Fruit fly (Drosophila melanogaster) ovary, adult (tissue): ENCODE data around the gene Arp8.
"Not testable (repeated sequence)": the region's sequence is repeated elsewhere in the genome, so short reads cannot be mapped to it uniquely, and the experiment has no call there.

Experiments
- CG17801 ChIP-seq: fragments of 200-800 bp; optimal IDR thresholded peaks from 2 replicates; lab custom pipeline; 2019; ENCODE audit warnings: missing biosample characterization, mild to moderate bottlenecking, missing genetic modification characterization, moderate library complexity; ENCODE audit not compliant: partially characterized antibody

Arp8 gene

DNA sequence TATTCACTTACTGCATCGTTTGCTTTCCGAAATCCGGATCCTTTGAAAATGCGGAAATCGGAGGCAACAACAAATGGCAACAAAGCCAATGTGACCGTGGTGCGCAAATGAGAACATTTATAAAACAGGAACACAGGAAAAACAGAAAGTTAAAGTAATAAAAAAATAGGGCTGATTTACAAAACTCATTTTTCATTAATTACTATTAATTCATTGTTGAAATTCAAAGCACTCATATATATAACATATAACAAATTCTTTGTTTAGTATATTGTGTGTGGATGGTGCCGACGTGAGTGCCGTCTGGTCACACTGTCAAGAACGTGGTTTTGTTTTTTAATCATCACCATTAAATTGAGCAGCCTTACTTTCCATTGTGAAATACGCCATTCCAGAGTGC lies at the start of gene Arp8, which contains the start of gene CG6769:
Arp8 (minus strand) TSS at position 90 of the 400 bp plus-strand sequence.
CG6769 (plus strand) TSS at position 292 of the 400 bp plus-strand sequence.
- peak; percentile 54 for TF ChIP-seq CG17801 (GFP tag; lab: Kevin White, UChicago)

DNA sequence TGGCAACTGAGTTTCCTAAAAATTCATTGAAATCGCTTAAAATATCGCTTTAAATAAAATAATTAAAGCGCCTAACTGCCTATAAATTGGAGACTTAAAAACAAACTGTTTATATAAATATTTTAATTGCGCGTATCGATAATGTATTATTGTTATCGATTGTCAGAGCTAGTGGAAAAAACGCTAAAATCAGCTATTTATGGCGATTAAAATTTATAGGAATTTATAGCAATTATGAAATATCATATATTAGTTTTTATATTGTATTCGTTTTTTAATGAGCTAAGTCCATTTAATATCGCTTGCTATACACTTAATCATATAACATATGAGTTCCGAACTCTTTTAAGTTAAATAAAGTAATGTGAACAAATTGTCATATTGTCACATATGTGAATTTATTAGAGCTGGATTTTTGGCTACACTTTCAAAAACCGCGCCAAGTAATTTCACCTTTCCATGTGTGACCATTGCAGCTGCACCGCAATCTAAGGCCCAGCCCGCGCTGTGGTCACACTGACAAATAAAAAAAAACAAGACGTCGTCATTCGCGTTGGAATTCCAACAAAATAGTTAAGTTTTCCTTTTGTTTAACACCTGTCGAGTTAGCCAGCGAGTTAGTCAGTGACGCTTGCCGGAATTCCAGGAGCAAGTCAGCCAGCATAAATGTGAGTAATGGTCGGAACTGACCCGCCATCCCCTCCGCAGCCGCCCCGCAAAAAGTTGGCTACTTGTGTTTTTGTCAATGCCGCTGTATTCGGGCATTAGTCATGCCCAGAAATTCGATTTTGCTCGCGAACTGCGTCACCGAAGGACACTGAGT lies 46.8 kb upstream of the Arp8 start, which contains the start of the genes CG7772 and Vps4:
CG7772 (minus strand) TSS at position 78 of the 823 bp plus-strand sequence.
Vps4 (plus strand) TSS at position 509 of the 823 bp plus-strand sequence.
- peak; percentile 19 for TF ChIP-seq CG17801 (GFP tag; lab: Kevin White, UChicago)

DNA sequence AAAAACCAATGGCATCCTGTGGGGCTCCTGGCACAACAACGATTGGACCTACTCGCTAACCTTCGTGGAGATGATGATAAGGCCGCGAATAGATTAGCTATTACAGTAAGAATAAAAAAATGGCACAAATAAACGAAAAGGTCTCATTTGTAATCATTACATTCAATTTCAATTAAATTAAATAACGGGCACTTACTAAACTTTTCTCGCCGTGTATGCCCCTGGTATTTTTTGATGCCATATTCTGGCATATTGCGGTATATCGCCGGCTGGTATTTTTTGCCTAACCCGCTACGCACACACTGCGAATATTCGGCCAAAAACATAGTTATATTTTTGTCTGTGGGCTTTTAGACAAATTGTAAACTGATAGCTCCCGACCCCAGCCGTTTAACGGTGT lies 38.8 kb upstream of the Arp8 start, which contains the start of gene Gss2:
Gss2 (plus strand) TSS at position 301 of the 400 bp plus-strand sequence.
- TF ChIP-seq CG17801 (GFP tag; lab: Kevin White, UChicago), result not testable (repeated sequence)

DNA sequence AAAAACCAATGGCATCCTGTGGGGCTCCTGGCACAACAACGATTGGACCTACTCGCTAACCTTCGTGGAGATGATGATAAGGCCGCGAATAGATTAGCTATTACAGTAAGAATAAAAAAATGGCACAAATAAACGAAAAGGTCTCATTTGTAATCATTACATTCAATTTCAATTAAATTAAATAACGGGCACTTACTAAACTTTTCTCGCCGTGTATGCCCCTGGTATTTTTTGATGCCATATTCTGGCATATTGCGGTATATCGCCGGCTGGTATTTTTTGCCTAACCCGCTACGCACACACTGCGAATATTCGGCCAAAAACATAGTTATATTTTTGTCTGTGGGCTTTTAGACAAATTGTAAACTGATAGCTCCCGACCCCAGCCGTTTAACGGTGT lies 28.6 kb upstream of the Arp8 start, which contains the start of gene Gss1:
Gss1 (plus strand) TSS at position 301 of the 400 bp plus-strand sequence.
- not testable (repeated sequence) for TF ChIP-seq CG17801 (GFP tag; lab: Kevin White, UChicago)

DNA sequence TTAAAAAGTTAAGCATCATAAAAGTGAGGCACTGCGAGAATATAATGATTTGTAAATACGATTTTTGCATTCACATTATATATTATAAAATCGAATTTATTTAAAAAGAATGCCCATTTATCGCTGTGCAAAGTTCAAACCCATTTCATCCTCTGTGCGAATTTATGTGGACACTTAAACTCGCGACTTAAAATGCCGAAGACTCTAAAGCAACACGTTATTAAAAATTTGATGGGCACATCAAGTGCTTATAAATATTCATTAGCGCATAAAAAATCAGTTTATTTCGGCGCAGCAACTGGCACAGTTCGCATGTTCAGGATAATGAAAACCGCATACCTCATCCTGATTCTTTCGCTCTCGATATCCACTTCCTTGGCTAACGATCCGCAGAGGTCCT lies 27.3 kb upstream of the Arp8 start, which contains the start of gene CG6788:
CG6788 (plus strand) TSS at position 301 of the 400 bp plus-strand sequence.
- no peak for TF ChIP-seq CG17801 (GFP tag; lab: Kevin White, UChicago)

DNA sequence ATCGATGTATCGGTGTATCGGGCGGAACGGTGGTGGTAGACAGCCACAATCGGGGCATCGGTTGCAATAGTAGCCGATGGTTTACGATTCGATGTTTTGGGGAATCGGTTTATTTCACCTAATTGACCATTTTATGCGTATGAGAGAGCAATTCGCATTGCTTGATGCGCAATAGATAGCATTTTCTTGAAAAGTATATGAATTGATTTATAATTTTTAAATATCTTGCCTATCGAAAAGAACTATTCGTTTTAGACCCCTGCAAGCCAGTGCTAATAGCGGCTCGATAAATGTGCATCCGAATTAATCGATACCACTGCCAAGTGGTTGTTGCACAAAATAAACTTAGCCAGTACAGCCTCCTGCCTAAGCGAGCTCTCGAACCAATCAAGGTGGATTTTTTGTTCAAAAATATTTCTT lies 26.6 kb upstream of the Arp8 start, which contains the start of gene mnb:
mnb (minus strand) TSS at position 15 of the 420 bp plus-strand sequence.
- TF ChIP-seq CG17801 (GFP tag; lab: Kevin White, UChicago), result no peak

DNA sequence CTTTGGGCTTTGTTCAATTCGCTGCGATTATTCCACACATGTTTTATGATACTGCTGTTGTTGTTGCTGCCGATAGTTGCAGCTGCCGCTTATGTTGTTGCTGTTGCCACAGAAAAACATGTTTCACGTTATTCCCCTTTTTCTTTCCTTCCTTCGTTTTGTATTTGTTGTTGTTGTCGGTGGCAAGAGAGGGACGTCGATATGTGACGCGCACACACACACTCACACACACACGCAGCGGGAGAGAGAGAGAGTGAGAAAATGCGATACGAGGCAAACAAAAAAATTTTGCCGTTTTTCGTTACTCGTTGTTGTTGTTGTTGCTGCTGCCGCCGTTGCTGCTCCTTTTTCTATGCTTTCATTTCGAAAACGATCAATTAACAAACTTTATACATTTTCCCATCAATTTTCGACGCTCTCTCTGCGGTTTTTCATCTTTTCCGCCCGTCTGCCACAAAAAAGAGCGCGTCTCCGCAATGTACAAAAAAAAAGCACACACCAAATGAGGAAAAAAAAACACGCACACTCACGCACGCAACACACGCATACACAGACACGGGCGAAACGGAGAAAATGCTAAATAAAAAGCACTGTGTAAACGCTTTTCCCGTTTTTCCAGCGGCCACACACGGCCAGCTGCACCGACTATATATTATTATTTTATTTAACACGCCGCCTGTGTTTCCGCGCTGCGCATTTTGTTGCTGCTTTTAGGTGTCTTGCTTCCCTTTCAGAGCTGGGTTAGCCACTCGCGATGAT lies 26.0 kb upstream of the Arp8 start:
- peak; percentile 29 for TF ChIP-seq CG17801 (GFP tag; lab: Kevin White, UChicago)

DNA sequence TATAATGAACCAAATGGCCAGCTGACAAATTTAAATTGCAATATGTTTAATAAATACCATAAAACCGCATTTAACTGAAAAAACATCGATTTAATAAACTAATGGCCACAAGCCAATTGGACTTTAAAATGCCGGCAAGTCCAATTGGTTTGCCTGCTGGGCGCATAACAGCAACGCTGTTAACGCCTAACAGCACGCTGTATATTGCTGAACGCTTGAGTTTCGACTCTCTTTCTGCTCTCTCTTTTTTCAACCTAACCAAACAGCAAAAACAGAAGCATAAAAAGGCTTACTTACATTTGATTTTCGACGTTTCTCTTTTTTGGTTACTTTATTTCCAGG lies 25.5 kb upstream of the Arp8 start:
- no peak for TF ChIP-seq CG17801 (GFP tag; lab: Kevin White, UChicago)

DNA sequence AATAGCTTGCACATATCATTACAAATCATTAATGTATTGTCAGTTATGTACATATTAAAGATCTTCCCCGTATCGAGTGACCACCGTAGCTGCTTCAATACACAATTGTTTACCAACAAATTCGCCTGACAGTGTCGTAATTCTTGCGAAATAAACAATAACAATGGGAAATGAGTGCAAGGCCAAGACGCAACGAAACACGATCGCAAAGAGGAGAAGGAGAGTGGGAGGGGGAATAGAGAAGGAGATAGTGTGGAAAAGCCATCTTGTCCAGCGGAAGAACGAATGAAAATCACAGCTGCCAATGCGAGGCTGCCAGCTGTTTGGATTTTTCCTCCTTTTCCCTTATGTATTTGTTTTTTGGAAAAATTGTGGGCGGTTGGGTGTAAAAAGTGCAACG lies 24.7 kb upstream of the Arp8 start:
- no peak for TF ChIP-seq CG17801 (GFP tag; lab: Kevin White, UChicago)

DNA sequence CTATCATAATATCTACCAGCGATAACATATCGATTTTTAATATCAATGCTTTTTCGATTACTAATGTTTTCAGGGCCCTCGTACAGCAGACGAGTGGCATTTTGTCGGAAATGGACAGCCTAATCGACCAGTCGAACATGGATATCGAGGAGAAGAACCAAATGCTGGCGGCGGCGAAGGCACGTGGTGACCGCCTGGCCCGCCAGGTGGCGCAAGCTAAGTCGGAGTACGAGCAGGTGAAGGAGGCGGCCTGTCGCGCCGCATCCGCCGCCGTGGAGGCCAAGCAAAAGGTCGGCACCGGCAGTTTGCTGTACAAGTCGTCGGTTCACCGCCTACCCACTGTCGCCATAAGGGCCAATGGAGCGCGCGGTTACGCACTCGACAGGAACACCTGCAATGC lies 24.0 kb upstream of the Arp8 start:
- no peak for TF ChIP-seq CG17801 (GFP tag; lab: Kevin White, UChicago)

DNA sequence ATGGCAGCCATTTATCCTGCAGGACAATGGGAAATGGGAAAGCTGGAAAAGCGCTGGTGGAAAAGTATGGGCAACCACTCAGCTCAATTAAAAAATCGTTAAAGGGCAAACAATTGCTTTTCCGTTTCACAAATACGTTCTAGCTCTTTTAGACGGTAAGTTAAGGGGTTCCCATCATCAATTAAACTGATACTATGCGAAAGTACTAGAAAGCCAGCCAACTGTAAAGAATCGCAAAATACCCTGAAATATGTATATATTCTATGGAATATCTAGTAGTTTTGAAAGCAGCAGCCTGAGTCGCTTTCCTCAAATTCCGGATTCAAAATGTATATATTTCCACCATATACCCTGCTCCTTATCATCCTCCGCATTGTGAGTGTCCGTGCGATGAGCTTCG lies 22.8 kb upstream of the Arp8 start, which contains the start of gene CG12985:
CG12985 (plus strand) TSS at position 301 of the 400 bp plus-strand sequence.
- no peak for TF ChIP-seq CG17801 (GFP tag; lab: Kevin White, UChicago)

DNA sequence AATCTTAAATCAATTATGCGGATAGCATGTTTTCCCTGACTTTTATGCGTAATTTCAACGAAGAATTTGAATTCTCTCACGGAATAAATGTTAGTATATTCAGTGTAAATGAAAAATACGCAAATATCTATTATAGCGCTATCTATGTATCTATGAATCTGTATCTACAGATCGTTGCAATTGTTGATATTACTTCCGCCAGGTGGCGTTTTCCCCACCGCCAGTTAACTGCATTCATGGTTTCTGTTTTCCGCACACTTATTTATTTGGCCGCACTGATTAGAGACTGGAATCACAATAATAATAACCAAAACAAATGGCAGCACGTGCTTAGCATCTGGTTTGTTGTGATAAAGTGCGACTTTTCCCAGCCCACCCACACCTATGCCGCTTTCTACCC lies 22.2 kb upstream of the Arp8 start:
- TF ChIP-seq CG17801 (GFP tag; lab: Kevin White, UChicago), result no peak

DNA sequence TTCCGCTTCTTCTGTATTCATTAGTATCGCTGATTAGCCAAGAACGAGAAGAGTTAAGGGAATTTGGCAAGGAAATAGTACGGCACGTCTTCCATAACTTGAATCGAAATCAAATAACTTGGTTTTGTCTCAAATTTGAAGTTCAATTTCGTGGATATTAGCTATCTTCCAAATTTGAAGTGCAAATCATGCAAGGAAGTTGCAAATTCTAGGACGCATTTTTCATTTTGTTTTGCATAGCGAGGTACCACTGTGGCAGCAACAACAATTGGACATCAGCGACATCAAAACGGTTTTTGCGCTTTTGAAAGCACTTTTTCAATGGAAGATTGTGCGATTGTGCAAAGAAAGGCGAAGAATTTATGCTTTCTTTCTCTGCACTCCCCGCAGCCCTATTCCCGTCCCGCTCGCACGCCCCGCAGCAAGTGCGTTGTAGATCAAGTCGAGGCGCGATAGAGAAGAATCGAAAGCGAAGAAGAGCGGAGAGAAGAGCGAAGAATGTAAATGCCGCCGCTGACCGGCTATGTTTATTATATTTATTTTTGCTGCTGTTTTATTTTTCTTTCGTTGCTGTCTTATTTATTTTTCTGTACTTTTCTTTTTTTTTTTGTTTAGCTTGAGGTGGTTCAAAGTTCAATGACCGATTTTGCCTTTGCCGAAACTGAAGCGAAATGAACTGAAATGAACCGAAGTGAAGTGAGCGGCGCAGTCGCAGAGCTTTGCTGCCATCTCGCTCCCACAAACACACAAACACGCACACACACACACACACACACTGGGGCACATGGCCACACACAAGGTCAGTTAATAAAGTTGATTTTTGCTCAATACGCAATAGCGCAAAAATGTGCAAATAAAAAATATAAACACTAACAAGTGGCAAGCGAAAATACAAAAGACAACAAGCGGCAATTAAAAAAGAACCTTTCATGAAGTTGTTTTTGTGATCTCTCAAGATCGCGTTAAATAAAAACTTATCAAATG lies 20.8 kb upstream of the Arp8 start:
- peak; percentile 74 for TF ChIP-seq CG17801 (GFP tag; lab: Kevin White, UChicago)
